Fruit fly (Drosophila melanogaster): ENCODE results near the gene BigH1.

BigH1 gene

dm6 chr3R:14624088-14624619 lies 39.1 kb upstream of the BigH1 start (continued):
- peak; percentile 84 for TF ChIP-seq CG4318 (GFP tag; optimal IDR thresholded peaks at IDR 0.05)
- peak; percentile 90 for TF ChIP-seq Eip75B (GFP tag; optimal IDR thresholded peaks at IDR 0.05)
- peak; percentile 80 for TF ChIP-seq CG31627 (GFP tag; optimal IDR thresholded peaks at IDR 0.05)
- peak; percentile 91 for TF ChIP-seq CG10631 (GFP tag; optimal IDR thresholded peaks at IDR 0.05)
- peak; percentile 84 for TF ChIP-seq lz (GFP tag; optimal IDR thresholded peaks at IDR 0.05)
- TF ChIP-seq CG3919 (GFP tag; optimal IDR thresholded peaks at IDR 0.05): peak; percentile 83
- peak; percentile 86 for TF ChIP-seq fd59A (GFP tag; optimal IDR thresholded peaks at IDR 0.05)
- TF ChIP-seq topi (GFP tag; optimal IDR thresholded peaks at IDR 0.05): peak; percentile 85
- TF ChIP-seq CG15336 (GFP tag; IDR thresholded peaks at IDR 0.05): peak; percentile 87
- peak; percentile 80 for TF ChIP-seq CG6808 (GFP tag; optimal IDR thresholded peaks at IDR 0.05)
- peak; percentile 81 for TF ChIP-seq CG6792 (GFP tag; optimal IDR thresholded peaks at IDR 0.05)
- TF ChIP-seq CG7368 (GFP tag; optimal IDR thresholded peaks at IDR 0.05): peak; percentile 59
- peak; percentile 63 for TF ChIP-seq Lpt (GFP tag; optimal IDR thresholded peaks at IDR 0.05)
- TF ChIP-seq pdm3 (GFP tag; optimal IDR thresholded peaks at IDR 0.05): peak; percentile 91
- peak; percentile 80 for TF ChIP-seq Hr39 (GFP tag; optimal IDR thresholded peaks at IDR 0.05)

DNA sequence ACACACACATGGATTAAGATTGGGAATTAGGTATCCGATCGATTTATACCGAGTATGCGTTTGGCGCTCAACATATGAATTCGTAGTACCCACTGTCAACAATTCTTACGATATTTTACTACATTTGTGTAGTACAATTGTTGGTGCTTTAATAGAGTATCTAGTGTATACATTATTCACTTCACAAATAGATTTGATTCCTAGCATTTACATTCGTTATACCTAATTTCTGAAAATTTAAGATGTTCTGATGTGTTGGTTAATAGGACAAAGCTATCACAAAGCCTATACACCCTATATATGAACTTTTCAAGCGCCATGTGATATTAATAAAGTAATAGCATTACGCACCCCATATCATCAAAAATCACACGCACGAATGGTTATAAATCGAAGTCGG lies 38.6 kb upstream of the BigH1 start:
- TF ChIP-seq fkh (GFP tag; optimal IDR thresholded peaks at IDR 0.05) (no peak), CG34406 (GFP tag; optimal IDR thresholded peaks at IDR 0.05) (no peak), Eip93F (GFP tag; optimal IDR thresholded peaks at IDR 0.05) (peak; percentile 5), Hr4 (GFP tag; optimal IDR thresholded peaks at IDR 0.05) (no peak), CG4318 (GFP tag; optimal IDR thresholded peaks at IDR 0.05) (peak; percentile 14), Hr38 (GFP tag; optimal IDR thresholded peaks at IDR 0.05) (no peak), salr (GFP tag; optimal IDR thresholded peaks at IDR 0.05) (no peak), Sox15 (GFP tag; optimal IDR thresholded peaks at IDR 0.05) (no peak), vri (GFP tag; optimal IDR thresholded peaks at IDR 0.05) (no peak), ss (GFP tag; optimal IDR thresholded peaks at IDR 0.05) (no peak), Smox (GFP tag; optimal IDR thresholded peaks at IDR 0.05) (no peak), CG3919 (GFP tag; optimal IDR thresholded peaks at IDR 0.05) (no peak), CG10631 (GFP tag; optimal IDR thresholded peaks at IDR 0.05) (peak; percentile 4), OdsH (GFP tag; optimal IDR thresholded peaks at IDR 0.05) (no peak), svp (GFP tag) (no peak), esn (GFP tag; optimal IDR thresholded peaks at IDR 0.05) (no peak), CG8632 (GFP tag; optimal IDR thresholded peaks at IDR 0.05) (no peak), Ets21C (GFP tag; optimal IDR thresholded peaks at IDR 0.05) (no peak), CG32006 (GFP tag; optimal IDR thresholded peaks at IDR 0.05) (peak; percentile 34), Sox102F (GFP tag; optimal IDR thresholded peaks at IDR 0.05) (no peak), dsx (GFP tag; optimal IDR thresholded peaks at IDR 0.05; ENCODE audit: poor library complexity, severe bottlenecking) (no peak), CG16779 (tag; optimal IDR thresholded peaks at IDR 0.05) (no peak), pdm3 (GFP tag; optimal IDR thresholded peaks at IDR 0.05) (no peak), CG15336 (GFP tag; IDR thresholded peaks at IDR 0.05) (no peak), CG6163 (GFP tag; IDR thresholded peaks at IDR 0.05) (no peak), CG1621 (tag; optimal IDR thresholded peaks at IDR 0.05) (no peak), CG11762 (GFP tag; optimal IDR thresholded peaks at IDR 0.05; ENCODE audit: insufficient read depth) (no peak), acj6 (GFP tag; optimal IDR thresholded peaks at IDR 0.05) (no peak), CG6854 (GFP tag; optimal IDR thresholded peaks at IDR 0.05) (no peak), fd59A (GFP tag; optimal IDR thresholded peaks at IDR 0.05) (no peak), CG8319 (GFP tag; optimal IDR thresholded peaks at IDR 0.05) (no peak), Gug (GFP tag; IDR thresholded peaks at IDR 0.05) (no peak), CG3032 (tag; optimal IDR thresholded peaks at IDR 0.05) (no peak), CG10669 (GFP tag; optimal IDR thresholded peaks at IDR 0.05) (no peak), CG7368 (GFP tag; optimal IDR thresholded peaks at IDR 0.05) (no peak), CG11902 (GFP tag; optimal IDR thresholded peaks at IDR 0.05) (no peak), Eip78C (GFP tag) (peak; percentile 51), topi (GFP tag; optimal IDR thresholded peaks at IDR 0.05) (no peak), Eip75B (GFP tag; optimal IDR thresholded peaks at IDR 0.05) (no peak), eg (GFP tag; IDR thresholded peaks at IDR 0.05) (no peak), Met (GFP tag; optimal IDR thresholded peaks at IDR 0.05) (peak; percentile 2), Sox14 (GFP tag; optimal IDR thresholded peaks at IDR 0.05) (no peak), CG6808 (GFP tag; optimal IDR thresholded peaks at IDR 0.05) (no peak), CG8119 (GFP tag; IDR thresholded peaks at IDR 0.05) (no peak)

Data from whole organism, prepupa.